Fruit fly (Drosophila melanogaster): ENCODE measurements around the gene MKP-4.

Gene MKP-4

dm6 chrX:19665684-19666141 is 42.8 kb downstream of the MKP-4 start (continued):
- TF ChIP-seq hkb (optimal IDR thresholded peaks at IDR 0.05) = no peak
- TF ChIP-seq hkb (GFP tag; IDR thresholded peaks at IDR 0.05) = peak; percentile 31; the same call in 1 of the 2 replicates
- TF ChIP-seq NFAT (GFP tag; IDR thresholded peaks at IDR 0.05) = peak; percentile 85
- 0 out of 2 replicates have a peak, but pooled peaks have one; percentile 23 for TF ChIP-seq MBD-R2 (GFP tag; IDR thresholded peaks at IDR 0.05)
- peak; percentile 63 for TF ChIP-seq ranshi (GFP tag; IDR thresholded peaks at IDR 0.05)
- TF ChIP-seq CG14050 (GFP tag; IDR thresholded peaks at IDR 0.05) = no peak
- TF ChIP-seq Blimp-1 (GFP tag; optimal IDR thresholded peaks at IDR 0.05) = peak; percentile 10
- TF ChIP-seq run (tag; optimal IDR thresholded peaks at IDR 0.05) = no peak
- TF ChIP-seq pan (optimal IDR thresholded peaks at IDR 0.05) = no peak
- TF ChIP-seq pan (GFP tag; optimal IDR thresholded peaks at IDR 0.05 in 1 of 2, IDR thresholded peaks at IDR 0.05 in 1 of 2) = peak in 1 of 2 experiments; percentile 51
- TF ChIP-seq E2f1 (GFP tag; IDR thresholded peaks at IDR 0.05) = peak; percentile 27; the same call in 1 of the 2 replicates
- TF ChIP-seq Pdp1 (GFP tag; optimal IDR thresholded peaks at IDR 0.05) = peak; percentile 27 to 43
- peak; percentile 35; the same call in 1 of the 4 replicates for TF ChIP-seq Dll (GFP tag; IDR thresholded peaks at IDR 0.05; ENCODE audit: partially characterized antibody)
- TF ChIP-seq Aef1 (GFP tag; IDR thresholded peaks at IDR 0.05) = peak; percentile 73
- 0 out of 3 replicates have a peak, but pooled peaks have one; percentile 61 for TF ChIP-seq CG2199 (GFP tag; IDR thresholded peaks at IDR 0.05)
- no peak for TF ChIP-seq tll (GFP tag; optimal IDR thresholded peaks at IDR 0.05)
- peak; percentile 42; the same call in 1 of the 2 replicates for TF ChIP-seq CG31224 (GFP tag; IDR thresholded peaks at IDR 0.05)
- peak; percentile 41 for TF ChIP-seq grn (GFP tag; optimal IDR thresholded peaks at IDR 0.05)
- no peak for TF ChIP-seq Six4 (GFP tag; optimal IDR thresholded peaks at IDR 0.05)
- peak; percentile 61 for TF ChIP-seq CG2120 (GFP tag; optimal IDR thresholded peaks at IDR 0.05)
- TF ChIP-seq H15 (GFP tag; IDR thresholded peaks at IDR 0.05) = peak; percentile 51; the same call in 1 of the 3 replicates
- no peak for TF ChIP-seq CG12219 (GFP tag; optimal IDR thresholded peaks at IDR 0.05)
- peak; percentile 20; the same call in 1 of the 2 replicates for TF ChIP-seq E2f2 (GFP tag; IDR thresholded peaks at IDR 0.05)
- peak; percentile 11 for TF ChIP-seq CG15269 (tag; optimal IDR thresholded peaks at IDR 0.05)
- TF ChIP-seq tgo (GFP tag; IDR thresholded peaks at IDR 0.05) = peak; percentile 64
- TF ChIP-seq CG11560 (tag; IDR thresholded peaks at IDR 0.05) = 0 out of 3 replicates have a peak, but pooled peaks have one; percentile 43
- peak; percentile 62 for TF ChIP-seq lmd (GFP tag; IDR thresholded peaks at IDR 0.05)
- peak; percentile 17 to 29 for TF ChIP-seq dpn (GFP tag; optimal IDR thresholded peaks at IDR 0.05)
- peak in 1 of 2 experiments; percentile 8 for TF ChIP-seq chif (GFP tag; optimal IDR thresholded peaks at IDR 0.05)
- no peak for TF ChIP-seq Mad (GFP tag; optimal IDR thresholded peaks at IDR 0.05)
- TF ChIP-seq CG34422 (GFP tag; IDR thresholded peaks at IDR 0.05) = peak; percentile 66
- peak; percentile 8 for TF ChIP-seq HmgZ (tag; optimal IDR thresholded peaks at IDR 0.05)
- peak; percentile 80 for TF ChIP-seq Bgb (GFP tag; IDR thresholded peaks at IDR 0.05; ENCODE audit: partially characterized antibody)
- TF ChIP-seq chinmo (GFP tag; IDR thresholded peaks at IDR 0.05; ENCODE audit: partially characterized antibody) = peak; percentile 88
- no peak for TF ChIP-seq btn (GFP tag; optimal IDR thresholded peaks at IDR 0.05)
- TF ChIP-seq otp (GFP tag; IDR thresholded peaks at IDR 0.05) = 0 out of 3 replicates have a peak, but pooled peaks have one; percentile 22
- peak; percentile 54 for TF ChIP-seq mam (GFP tag; optimal IDR thresholded peaks at IDR 0.05)
- TF ChIP-seq Gug (GFP tag; IDR thresholded peaks at IDR 0.05) = peak; percentile 89
- TF ChIP-seq CG10147 (GFP tag; optimal IDR thresholded peaks at IDR 0.05) = peak; percentile 8
- peak in 1 of 2 experiments; percentile 21 for TF ChIP-seq Trl (optimal IDR thresholded peaks at IDR 0.05)
- peak; percentile 21 for TF ChIP-seq Trl (GFP tag; optimal IDR thresholded peaks at IDR 0.05)
- peak; percentile 43; the same call in 1 of the 2 replicates for TF ChIP-seq CG5953 (GFP tag; IDR thresholded peaks at IDR 0.05)
- peak; percentile 25 for TF ChIP-seq CG9817 (tag; optimal IDR thresholded peaks at IDR 0.05)
- TF ChIP-seq ATbp (GFP tag; optimal IDR thresholded peaks at IDR 0.05) = no peak
- peak; percentile 31 for TF ChIP-seq Xbp1 (GFP tag; optimal IDR thresholded peaks at IDR 0.05)
- TF ChIP-seq CG34376 (GFP tag; optimal IDR thresholded peaks at IDR 0.05) = peak; percentile 19
- TF ChIP-seq bcd (GFP tag; optimal IDR thresholded peaks at IDR 0.05) = peak; percentile 23
- peak; percentile 4 for TF ChIP-seq CG16815 (GFP tag; optimal IDR thresholded peaks at IDR 0.05)
- TF ChIP-seq Opbp (GFP tag; IDR thresholded peaks at IDR 0.05; ENCODE audit: partially characterized antibody) = peak; percentile 81
- TF ChIP-seq CG33557 (GFP tag; optimal IDR thresholded peaks at IDR 0.05) = no peak

Measured in whole organism, embryonic.